Fruit fly (Drosophila melanogaster): ENCODE data around the gene CG43861.

The CG43861 gene

DNA sequence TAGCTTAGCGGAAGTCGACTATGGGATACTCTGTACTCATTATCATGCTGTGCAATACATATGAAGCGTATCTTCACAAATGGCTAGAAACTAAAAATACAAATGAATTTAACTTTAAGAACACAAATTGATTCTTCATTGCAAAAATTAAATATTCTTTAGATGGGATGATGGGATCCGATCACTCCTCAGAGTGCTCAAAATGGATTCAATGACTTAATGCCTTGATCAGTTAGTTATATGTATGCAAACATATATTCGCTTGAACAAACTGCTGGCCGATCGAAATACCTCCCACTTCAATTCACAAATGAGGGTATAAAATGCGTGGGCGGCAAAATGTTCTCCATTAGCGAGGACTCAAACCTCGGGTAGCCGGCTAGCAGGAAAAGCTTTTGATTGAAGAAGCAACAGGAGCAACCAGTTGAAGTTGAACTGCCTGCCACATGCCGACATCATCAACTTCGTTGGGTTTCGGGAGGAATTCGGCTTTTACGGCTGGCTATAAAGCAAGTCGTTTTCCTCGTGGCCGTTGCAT is 10.4 kb upstream of the CG43861 start, which contains the start of gene sNPF (continued):
- TF ChIP-seq tll (GFP tag; optimal IDR thresholded peaks at IDR 0.05) (no peak), CG9727 (GFP tag; optimal IDR thresholded peaks at IDR 0.05) (peak; percentile 72), CG9437 (GFP tag; optimal IDR thresholded peaks at IDR 0.05) (peak; percentile 54), Rfx (GFP tag; IDR thresholded peaks at IDR 0.05) (peak; percentile 46), ewg (GFP tag; optimal IDR thresholded peaks at IDR 0.05) (peak; percentile 8), CG17612 (GFP tag; IDR thresholded peaks at IDR 0.05) (no peak), ind (GFP tag; optimal IDR thresholded peaks at IDR 0.05) (peak; percentile 47), HmgZ (tag; optimal IDR thresholded peaks at IDR 0.05) (peak; percentile 9), br (optimal IDR thresholded peaks at IDR 0.05) (no peak), CG11456 (GFP tag; IDR thresholded peaks at IDR 0.05) (no peak), Chrac-16 (GFP tag; optimal IDR thresholded peaks at IDR 0.05) (peak; percentile 29), CG4617 (GFP tag; optimal IDR thresholded peaks at IDR 0.05; ENCODE audit: borderline replicate concordance) (no peak), Nf-YA (GFP tag; IDR thresholded peaks at IDR 0.05) (no peak), lola (GFP tag; optimal IDR thresholded peaks at IDR 0.05) (no peak), CG10979 (tag; optimal IDR thresholded peaks at IDR 0.05) (no peak), CG9876 (GFP tag; optimal IDR thresholded peaks at IDR 0.05) (no peak), CG30403 (GFP tag; optimal IDR thresholded peaks at IDR 0.05) (peak; percentile 69), GATAe (GFP tag; conservative IDR thresholded peaks at IDR 0.05) (no peak), CG10209 (GFP tag; optimal IDR thresholded peaks at IDR 0.05) (peak; percentile 71), Doc3 (GFP tag; IDR thresholded peaks at IDR 0.05; ENCODE audit: partially characterized antibody) (no peak), mirr (GFP tag; optimal IDR thresholded peaks at IDR 0.05) (no peak), Hand (GFP tag; optimal IDR thresholded peaks at IDR 0.05) (peak; percentile 76), eyg (GFP tag; optimal IDR thresholded peaks at IDR 0.05) (peak; percentile 41), shn (GFP tag; optimal IDR thresholded peaks at IDR 0.05) (peak; percentile 57), CG10654 (GFP tag; optimal IDR thresholded peaks at IDR 0.05) (no peak), kay (GFP tag; optimal IDR thresholded peaks at IDR 0.05) (no peak), CG16815 (GFP tag; optimal IDR thresholded peaks at IDR 0.05) (peak; percentile 52), zfh2 (GFP tag; optimal IDR thresholded peaks at IDR 0.05) (peak; percentile 58)

DNA sequence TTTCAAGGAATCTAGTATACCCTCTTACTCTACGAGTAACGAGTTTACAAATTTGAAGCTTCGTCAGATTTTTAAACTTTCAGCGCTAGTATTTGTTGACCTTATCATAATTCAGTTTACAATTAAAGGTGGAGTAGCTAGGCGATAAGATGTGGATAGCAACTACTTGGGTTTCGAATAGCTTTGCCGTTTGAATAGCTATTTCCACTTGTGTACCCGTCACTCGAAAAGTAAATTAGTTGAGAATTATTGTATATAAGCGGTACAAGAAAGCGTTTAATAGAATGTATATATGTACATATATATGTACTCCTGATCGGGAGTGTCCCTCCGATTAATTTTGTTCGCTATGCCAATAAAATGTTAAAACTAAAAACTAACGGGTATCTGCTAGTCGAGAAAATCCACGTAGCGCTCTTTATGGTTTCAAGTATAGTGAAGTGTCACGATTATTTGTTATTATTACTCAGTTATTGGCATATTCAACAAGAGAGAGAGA is 9.3 kb upstream of the CG43861 start:
- TF ChIP-seq Ets65A (GFP tag) (peak; percentile 67), D19B (GFP tag; optimal IDR thresholded peaks at IDR 0.05) (peak; percentile 86), sens (GFP tag) (peak; percentile 44), exex (tag; optimal IDR thresholded peaks at IDR 0.05) (peak; percentile 51), peb (GFP tag; IDR thresholded peaks at IDR 0.05) (no peak), CG18476 (GFP tag; optimal IDR thresholded peaks at IDR 0.05) (no peak), CG2875 (GFP tag; optimal IDR thresholded peaks at IDR 0.05) (no peak), Eip74EF (GFP tag; optimal IDR thresholded peaks at IDR 0.05) (no peak), row (GFP tag; IDR thresholded peaks at IDR 0.05) (peak; percentile 72), CG9876 (GFP tag; optimal IDR thresholded peaks at IDR 0.05) (no peak), CG5245 (GFP tag; optimal IDR thresholded peaks at IDR 0.05) (no peak)

DNA sequence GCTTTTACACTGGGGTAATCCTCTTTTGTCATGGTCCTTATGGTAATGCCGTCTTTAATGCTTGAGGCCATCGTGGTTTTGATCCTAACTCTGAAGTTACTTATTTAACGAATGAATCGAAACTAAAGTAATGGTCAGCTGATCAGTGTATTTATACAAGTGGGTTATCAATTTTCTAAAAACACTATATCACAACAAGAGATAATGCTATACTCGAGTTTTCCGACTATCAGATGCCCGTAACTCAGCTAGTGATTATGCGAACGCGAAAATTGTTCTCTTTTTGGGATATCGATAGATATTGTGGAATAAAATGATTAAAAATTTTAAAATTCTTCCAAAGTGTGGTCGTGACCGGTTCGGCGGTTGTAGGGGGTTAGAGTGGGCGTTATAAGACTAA is 8.6 kb upstream of the CG43861 start, which contains the start of gene AANATL3:
Gene AANATL3 (minus strand): TSS at position 101 of the 400 bp plus-strand sequence.
- TF ChIP-seq tgo (GFP tag; IDR thresholded peaks at IDR 0.05) (no peak), CG15696 (tag; optimal IDR thresholded peaks at IDR 0.05) (no peak), nerfin-1 (tag; optimal IDR thresholded peaks at IDR 0.05) (no peak), CG13287 (GFP tag; IDR thresholded peaks at IDR 0.05; ENCODE audit: partially characterized antibody) (no peak), CTCF (GFP tag; optimal IDR thresholded peaks at IDR 0.05) (no peak)

Measured in whole organism, embryonic.